Fruit fly (Drosophila melanogaster): ENCODE measurements around the gene CG42507.

DNA sequence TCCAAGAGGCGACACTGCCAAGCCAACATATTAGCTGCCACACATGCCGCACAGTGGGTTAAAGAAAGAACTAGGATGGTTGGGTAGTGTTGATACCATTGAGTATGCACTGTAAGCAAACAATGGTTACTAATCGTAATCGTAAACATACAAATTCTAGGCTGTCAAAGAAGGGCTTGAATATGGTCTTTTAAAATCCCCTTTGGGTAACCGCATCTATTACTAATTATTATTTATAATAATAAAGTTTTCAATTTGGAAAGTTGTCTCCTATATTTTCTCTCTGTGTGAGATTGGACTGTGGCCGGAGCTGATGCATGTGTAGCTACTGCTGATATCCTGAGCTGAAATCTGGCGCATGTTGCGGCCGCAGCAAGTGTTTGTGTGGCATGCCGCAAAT lies 26.0 kb downstream of the CG42507 start:
- TF ChIP-seq CG12605 (GFP tag; IDR thresholded peaks at IDR 0.05), result no peak
- TF ChIP-seq Snoo (tag; optimal IDR thresholded peaks at IDR 0.05), result no peak
- no peak for TF ChIP-seq rn (GFP tag; IDR thresholded peaks at IDR 0.05)
- TF ChIP-seq EcR (GFP tag; optimal IDR thresholded peaks at IDR 0.05), result no peak
- no peak for TF ChIP-seq CG34367 (tag; optimal IDR thresholded peaks at IDR 0.05)
- TF ChIP-seq Ets98B (GFP tag; IDR thresholded peaks at IDR 0.05), result no peak; the same call in 1 of the 2 replicates
- TF ChIP-seq CG10348 (GFP tag; IDR thresholded peaks at IDR 0.05), result no peak
- TF ChIP-seq CG8159 (tag; optimal IDR thresholded peaks at IDR 0.05), result peak; percentile 60
- TF ChIP-seq gl (tag; optimal IDR thresholded peaks at IDR 0.05), result no peak
- no peak for TF ChIP-seq CG13204 (GFP tag; optimal IDR thresholded peaks at IDR 0.05)
- peak; percentile 72; the same call in 2 of the 3 replicates for TF ChIP-seq fd96Ca (GFP tag; IDR thresholded peaks at IDR 0.05)

Measured in whole organism, pupa.